Worm (Caenorhabditis elegans) whole organism, early embryonic: ENCODE data around the gene H20J04.6.

ENCODE experiments used
- aly-1 ChIP-seq: sonication (generic microtip); optimal IDR thresholded peaks from 2 replicates; lab custom pipeline; 2016; ENCODE audit warnings: missing genetic modification characterization, missing compliant biosample characterization
- ama-1 ChIP-seq: fragments of 150-350 bp; optimal IDR thresholded peaks from 2 replicates; lab custom pipeline; 2014
- ceh-36 ChIP-seq: sonication (generic microtip); optimal IDR thresholded peaks from 2 replicates; lab custom pipeline; 2016; ENCODE audit warnings: missing genetic modification characterization, inconsistent platforms, missing compliant biosample characterization
- pes-1 ChIP-seq: fragments of 200-800 bp; sonication (Bioruptor generic); IDR thresholded peaks from 2 replicates; pipeline ENCODE4 v1.3.6; 2022; ENCODE audit warnings: missing genetic modification reagents, missing genetic modification characterization, missing compliant biosample characterization
- sea-1 ChIP-seq: fragments of 200-800 bp; sonication (Bioruptor generic); conservative IDR thresholded peaks from 2 replicates; pipeline ENCODE4 v1.3.6; 2022; ENCODE audit warnings: missing genetic modification characterization, missing compliant biosample characterization
- tbx-37 ChIP-seq: fragments of 200-800 bp; sonication (Bioruptor generic); conservative IDR thresholded peaks from 2 replicates; pipeline ENCODE4 v1.3.6; 2022; ENCODE audit warnings: missing genetic modification reagents, missing genetic modification characterization, missing compliant biosample characterization
- tra-4 ChIP-seq: sonication (generic microtip); optimal IDR thresholded peaks from 2 replicates; lab custom pipeline; 2017; ENCODE audit warnings: missing genetic modification characterization, missing compliant biosample characterization

- TF ChIP-seq sea-1 (GFP tag; lab: Robert Waterston, UW) (no peak), tra-4 (tag; lab: Kevin White, UChicago) (no peak), ama-1 (lab: Kevin White, UChicago) (no peak), ceh-36 (tag; lab: Kevin White, UChicago) (no peak), pes-1 (GFP tag; lab: Robert Waterston, UW) (no peak), aly-1 (tag; lab: Kevin White, UChicago) (no peak), tbx-37 (GFP tag; lab: Robert Waterston, UW) (no peak)
Measured at ce11 chrII:4294801-4295200, 28.3 kb upstream of the H20J04.6 start, which contains the start of gene rml-4.
